Fruit fly (Drosophila melanogaster) whole organism, embryonic: ENCODE measurements around the gene pdm2.
A peak's percentile ranks its signal among the peaks of the same experiment; 100 is the strongest.

Source experiments
- Ada2b ChIP-seq: fragments of 200-800 bp; sonication (Bioruptor generic); IDR thresholded peaks from 2 replicates; pipeline ENCODE4 v1.3.6; 2022; ENCODE audit warnings: missing biosample characterization, missing genetic modification characterization
- C15 ChIP-seq: fragments of 200-800 bp; sonication (Bioruptor generic); IDR thresholded peaks from 3 replicates; pipeline ENCODE4 v1.3.6; 2022; ENCODE audit warnings: missing biosample characterization, missing genetic modification characterization
- CG10274 ChIP-seq: fragments of 200-800 bp; sonication (Bioruptor generic); optimal IDR thresholded peaks from 3 replicates; lab custom pipeline; 2017; ENCODE audit warnings: missing biosample characterization, mild to moderate bottlenecking, missing genetic modification characterization
- CG12659 ChIP-seq: fragments of 200-800 bp; sonication (Bioruptor generic); optimal IDR thresholded peaks from 3 replicates; lab custom pipeline; 2017; ENCODE audit warnings: mild to moderate bottlenecking, missing biosample characterization, missing genetic modification reagents, missing genetic modification characterization
- CG13287 ChIP-seq: fragments of 200-800 bp; sonication (Bioruptor generic); IDR thresholded peaks from 2 replicates; pipeline ENCODE4 v1.3.6; 2022; ENCODE audit warnings: missing biosample characterization, missing genetic modification characterization; ENCODE audit not compliant: partially characterized antibody
- CG17829 ChIP-seq: fragments of 200-800 bp; optimal IDR thresholded peaks from 2 replicates; lab custom pipeline; 2019; ENCODE audit warnings: missing biosample characterization, mild to moderate bottlenecking, missing genetic modification characterization, moderate library complexity
- CG1792 ChIP-seq: fragments of 200-800 bp; sonication (Bioruptor generic); optimal IDR thresholded peaks from 2 replicates; lab custom pipeline; 2016; ENCODE audit warnings: missing biosample characterization, missing genetic modification characterization
- CG2116 ChIP-seq: fragments of 200-800 bp; sonication (Bioruptor generic); optimal IDR thresholded peaks from 3 replicates; lab custom pipeline; 2018; ENCODE audit warnings: missing biosample characterization, mild to moderate bottlenecking, missing genetic modification characterization
- CG2712 ChIP-seq: fragments of 200-800 bp; optimal IDR thresholded peaks from 3 replicates; lab custom pipeline; 2019; ENCODE audit warnings: missing biosample characterization, mild to moderate bottlenecking, missing genetic modification characterization, moderate library complexity
- CG31441 ChIP-seq: fragments of 200-800 bp; sonication (Bioruptor generic); IDR thresholded peaks from 2 replicates; pipeline ENCODE4 v1.3.6; 2022; ENCODE audit warnings: missing biosample characterization, missing genetic modification characterization
- CG3281 ChIP-seq: fragments of 200-800 bp; sonication (Bioruptor generic); optimal IDR thresholded peaks from 3 replicates; lab custom pipeline; 2017; ENCODE audit warnings: missing biosample characterization, mild to moderate bottlenecking, missing genetic modification characterization
- CG33557 ChIP-seq: fragments of 200-800 bp; sonication (Bioruptor generic); optimal IDR thresholded peaks from 2 replicates; lab custom pipeline; 2019; ENCODE audit warnings: missing biosample characterization, mild to moderate bottlenecking, missing genetic modification characterization, moderate library complexity
- CG4424 ChIP-seq: fragments of 200-800 bp; sonication (Bioruptor generic); optimal IDR thresholded peaks from 3 replicates; lab custom pipeline; 2016; ENCODE audit warnings: missing biosample characterization, missing genetic modification characterization
- CG6272 ChIP-seq: fragments of 200-800 bp; sonication (Bioruptor generic); IDR thresholded peaks from 2 replicates; pipeline ENCODE4 v1.3.6; 2022; ENCODE audit warnings: missing biosample characterization, missing genetic modification characterization
- CG8089 ChIP-seq: fragments of 200-800 bp; sonication (Bioruptor generic); optimal IDR thresholded peaks from 3 replicates; lab custom pipeline; 2016; ENCODE audit warnings: missing biosample characterization, missing genetic modification characterization
- CG8281 ChIP-seq: fragments of 200-800 bp; sonication (Bioruptor generic); optimal IDR thresholded peaks from 2 replicates; lab custom pipeline; 2018; ENCODE audit warnings: missing biosample characterization, mild to moderate bottlenecking, missing genetic modification characterization, moderate library complexity
- CoRest ChIP-seq: fragments of 200-800 bp; sonication (Bioruptor generic); optimal IDR thresholded peaks from 3 replicates; lab custom pipeline; 2018; ENCODE audit warnings: missing biosample characterization, mild to moderate bottlenecking, missing genetic modification characterization, moderate library complexity
- Dip3 ChIP-seq: fragments of 200-800 bp; sonication (Bioruptor generic); optimal IDR thresholded peaks from 3 replicates; lab custom pipeline; 2016; ENCODE audit warnings: missing biosample characterization, missing genetic modification characterization
- Dll ChIP-seq: fragments of 200-800 bp; sonication (Bioruptor generic); IDR thresholded peaks from 4 replicates; pipeline ENCODE4 v1.3.6; 2022; ENCODE audit warnings: missing biosample characterization, missing genetic modification characterization; ENCODE audit not compliant: partially characterized antibody
- E2f2 ChIP-seq: fragments of 200-800 bp; sonication (Bioruptor generic); IDR thresholded peaks from 2 replicates; pipeline ENCODE4 v1.3.6; 2022; ENCODE audit warnings: missing biosample characterization, missing genetic modification characterization
- Elba2 ChIP-seq: fragments of 200-800 bp; sonication (Bioruptor generic); optimal IDR thresholded peaks from 3 replicates; lab custom pipeline; 2016; ENCODE audit warnings: missing biosample characterization, missing genetic modification characterization
- Ets97D ChIP-seq: fragments of 200-800 bp; sonication (Bioruptor generic); optimal IDR thresholded peaks from 3 replicates; lab custom pipeline; 2016; ENCODE audit warnings: missing biosample characterization, missing genetic modification characterization
- H15 ChIP-seq: fragments of 200-800 bp; sonication (Bioruptor generic); IDR thresholded peaks from 3 replicates; pipeline ENCODE4 v1.3.6; 2022; ENCODE audit warnings: missing biosample characterization, missing genetic modification characterization
- HmgZ ChIP-seq: fragments of 200-800 bp; sonication (Bioruptor generic); optimal IDR thresholded peaks from 2 replicates; lab custom pipeline; 2018; ENCODE audit warnings: missing biosample characterization, mild to moderate bottlenecking, missing genetic modification characterization
- Lpt ChIP-seq: fragments of >200 bp; optimal IDR thresholded peaks from 2 replicates; lab custom pipeline; 2018; ENCODE audit warnings: missing biosample characterization, missing genetic modification characterization
- NK7.1 ChIP-seq: fragments of 200-800 bp; sonication (Bioruptor generic); optimal IDR thresholded peaks from 3 replicates; lab custom pipeline; 2016; ENCODE audit warnings: missing biosample characterization, missing genetic modification characterization
- Nf-YB ChIP-seq: fragments of 200-800 bp; sonication (Bioruptor generic); optimal IDR thresholded peaks from 3 replicates; lab custom pipeline; 2019; ENCODE audit warnings: missing biosample characterization, mild to moderate bottlenecking, missing genetic modification characterization, moderate library complexity
- Opbp ChIP-seq: fragments of 200-800 bp; sonication (Bioruptor generic); IDR thresholded peaks from 3 replicates; pipeline ENCODE4 v1.3.6; 2022; ENCODE audit warnings: missing biosample characterization, missing genetic modification characterization; ENCODE audit not compliant: partially characterized antibody
- Sry-β ChIP-seq: fragments of 200-800 bp; sonication (Bioruptor generic); optimal IDR thresholded peaks from 2 replicates; lab custom pipeline; 2018; ENCODE audit warnings: missing biosample characterization, mild to moderate bottlenecking, missing genetic modification characterization, moderate library complexity
- Trl ChIP-seq, 3 experiments: fragments of >200 bp in 2 of 3; fragments of 200-800 bp in 1 of 3; sonication (Bioruptor generic) in 1 of 3; optimal IDR thresholded peaks; 2 replicates in 1 of 3; 3 replicates in 2 of 3; lab custom pipeline; 2016 to 2017; ENCODE audit warnings: missing biosample characterization in 1 of 3, missing genetic modification characterization in 1 of 3
- YL-1 ChIP-seq: fragments of 200-800 bp; sonication (Bioruptor generic); optimal IDR thresholded peaks from 3 replicates; lab custom pipeline; 2017; ENCODE audit warnings: missing biosample characterization, mild to moderate bottlenecking, missing genetic modification characterization
- ara ChIP-seq: fragments of 200-800 bp; sonication (Bioruptor generic); IDR thresholded peaks from 2 replicates; pipeline ENCODE4 v1.3.6; 2022; ENCODE audit warnings: missing biosample characterization, missing genetic modification characterization
- ase ChIP-seq: fragments of 200-800 bp; sonication (Bioruptor generic); IDR thresholded peaks from 3 replicates; pipeline ENCODE4 v1.3.6; 2022; ENCODE audit warnings: missing biosample characterization, missing genetic modification characterization
- bigmax ChIP-seq: fragments of 200-800 bp; sonication (Bioruptor generic); optimal IDR thresholded peaks from 2 replicates; lab custom pipeline; 2018; ENCODE audit warnings: missing biosample characterization, mild to moderate bottlenecking, missing genetic modification characterization
- cad ChIP-seq: fragments of >200 bp; optimal IDR thresholded peaks from 2 replicates; lab custom pipeline; 2017; ENCODE audit warnings: missing biosample characterization, missing genetic modification characterization
- caup ChIP-seq: fragments of 200-800 bp; sonication (Bioruptor generic); optimal IDR thresholded peaks from 3 replicates; lab custom pipeline; 2017; ENCODE audit warnings: missing biosample characterization, mild to moderate bottlenecking, missing genetic modification characterization, moderate library complexity; ENCODE audit not compliant: severe bottlenecking
- dm ChIP-seq: fragments of 200-800 bp; sonication (Bioruptor generic); optimal IDR thresholded peaks from 3 replicates; lab custom pipeline; 2016; ENCODE audit warnings: missing biosample characterization, missing genetic modification characterization
- gcm2 ChIP-seq: fragments of 200-800 bp; sonication (Bioruptor generic); optimal IDR thresholded peaks from 2 replicates; lab custom pipeline; 2016; ENCODE audit warnings: missing biosample characterization, missing genetic modification characterization
- gfzf ChIP-seq: fragments of 200-800 bp; sonication (Bioruptor generic); optimal IDR thresholded peaks from 2 replicates; lab custom pipeline; 2016; ENCODE audit warnings: missing biosample characterization, mild to moderate bottlenecking, missing genetic modification characterization, moderate library complexity
- gsb ChIP-seq: fragments of 200-800 bp; sonication (Bioruptor generic); IDR thresholded peaks from 2 replicates; pipeline ENCODE4 v1.3.6; 2022; ENCODE audit warnings: missing biosample characterization, missing genetic modification characterization
- gsb-n ChIP-seq: fragments of 200-800 bp; sonication (Bioruptor generic); optimal IDR thresholded peaks from 3 replicates; lab custom pipeline; 2018; ENCODE audit warnings: missing biosample characterization, mild to moderate bottlenecking, missing genetic modification characterization
- inv ChIP-seq: fragments of 200-800 bp; sonication (Bioruptor generic); IDR thresholded peaks from 2 replicates; pipeline ENCODE4 v1.3.6; 2022; ENCODE audit warnings: missing biosample characterization, missing genetic modification characterization; ENCODE audit not compliant: partially characterized antibody
- jigr1 ChIP-seq: fragments of 200-800 bp; sonication (Bioruptor generic); IDR thresholded peaks from 3 replicates; pipeline ENCODE4 v1.3.6; 2022; ENCODE audit warnings: missing biosample characterization, missing genetic modification characterization
- knrl ChIP-seq: fragments of 200-800 bp; sonication (Bioruptor generic); IDR thresholded peaks from 3 replicates; pipeline ENCODE4 v1.3.6; 2022; ENCODE audit warnings: missing biosample characterization, missing genetic modification characterization; ENCODE audit not compliant: partially characterized antibody
- pan ChIP-seq, 4 experiments: fragments of >200 bp in 3 of 4; fragments of 200-800 bp in 1 of 4; sonication (Bioruptor generic) in 1 of 4; optimal IDR thresholded peaks in 3 of 4; IDR thresholded peaks in 1 of 4; 2 replicates each; pipeline versions ENCODE4 v1.3.6 to Lab custom; 2017 to 2022; ENCODE audit warnings: missing biosample characterization in 2 of 4, missing genetic modification characterization in 2 of 4, mixed read lengths in 1 of 4
- pb ChIP-seq: fragments of 200-800 bp; sonication (Bioruptor generic); optimal IDR thresholded peaks from 3 replicates; lab custom pipeline; 2016; ENCODE audit warnings: missing biosample characterization, missing genetic modification characterization
- salm ChIP-seq: fragments of 200-800 bp; sonication (Bioruptor generic); optimal IDR thresholded peaks from 2 replicates; lab custom pipeline; 2018; ENCODE audit warnings: missing biosample characterization, mild to moderate bottlenecking, missing genetic modification characterization
- sqz ChIP-seq: fragments of 200-800 bp; sonication (Bioruptor generic); optimal IDR thresholded peaks from 3 replicates; lab custom pipeline; 2018; ENCODE audit warnings: missing biosample characterization, mild to moderate bottlenecking, missing genetic modification characterization
- tx ChIP-seq: fragments of 200-800 bp; sonication (Bioruptor generic); optimal IDR thresholded peaks from 2 replicates; lab custom pipeline; 2016; ENCODE audit warnings: missing biosample characterization, missing genetic modification characterization
- usp ChIP-seq: fragments of >200 bp; optimal IDR thresholded peaks from 2 replicates; lab custom pipeline; 2017; ENCODE audit warnings: missing biosample characterization, missing genetic modification characterization

Gene pdm2

DNA sequence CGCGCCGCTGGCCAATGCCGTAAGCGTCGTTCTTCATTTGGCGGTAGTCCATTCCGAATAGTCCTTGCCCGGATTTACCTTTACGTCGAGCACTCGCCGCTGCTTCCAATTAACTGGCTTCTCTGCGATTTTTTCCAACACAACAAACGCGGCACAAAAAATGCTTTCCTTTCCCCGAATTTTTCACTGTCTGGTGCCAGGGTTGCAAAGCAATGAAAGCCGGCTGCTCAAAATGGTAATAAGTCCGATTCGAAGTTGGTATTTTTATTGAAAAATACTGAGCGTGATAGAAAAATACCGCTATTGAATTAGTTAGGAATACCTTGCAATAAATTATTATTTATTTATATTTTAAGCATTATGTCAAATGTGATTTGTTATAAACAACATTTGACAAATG lies 55.3 kb downstream of the pdm2 start (continued):
- TF ChIP-seq Trl (optimal IDR thresholded peaks at IDR 0.05; lab: Kevin White, UChicago) (no peak), Trl (GFP tag; optimal IDR thresholded peaks at IDR 0.05; lab: Kevin White, UChicago) (no peak), YL-1 (GFP tag; lab: Kevin White, UChicago) (peak; percentile 65), pb (GFP tag; lab: Kevin White, UChicago) (no peak), knrl (0 out of 3 replicates have a peak, but pooled peaks have one; percentile 3), CG3281 (GFP tag; lab: Kevin White, UChicago) (peak; percentile 82), caup (GFP tag; lab: Kevin White, UChicago) (no peak), CG6272 (GFP tag; lab: Robert Waterston, UW) (no peak), gcm2 (GFP tag; lab: Kevin White, UChicago) (no peak), C15 (GFP tag; lab: Robert Waterston, UW) (no peak), CG13287 (GFP tag; lab: Robert Waterston, UW) (peak; percentile 30; the same call in 1 of the 2 replicates), CG31441 (GFP tag; lab: Robert Waterston, UW) (no peak), gfzf (GFP tag; lab: Kevin White, UChicago) (peak; percentile 68), bigmax (GFP tag; lab: Kevin White, UChicago) (no peak), sqz (GFP tag; lab: Kevin White, UChicago) (no peak), HmgZ (tag; lab: Kevin White, UChicago) (peak; percentile 26), gsb (no peak), E2f2 (GFP tag; lab: Robert Waterston, UW) (peak; percentile 26; the same call in 1 of the 2 replicates), usp (GFP tag; lab: Kevin White, UChicago) (no peak), pan (optimal IDR thresholded peaks at IDR 0.05; lab: Kevin White, UChicago) (no peak), pan (GFP tag; optimal IDR thresholded peaks at IDR 0.05 in 1 of 2, IDR thresholded peaks at IDR 0.05 in 1 of 2) (no peak), Dip3 (no peak), CG2712 (tag; lab: Kevin White, UChicago) (peak; percentile 48), inv (GFP tag; lab: Robert Waterston, UW) (no peak), Sry-β (GFP tag; lab: Kevin White, UChicago) (no peak), jigr1 (no peak), ase (GFP tag; lab: Robert Waterston, UW) (no peak), Ets97D (GFP tag; lab: Kevin White, UChicago) (peak; percentile 26), ara (no peak), Lpt (GFP tag; lab: Kevin White, UChicago) (no peak), cad (no peak), CG2116 (peak; percentile 93), Ada2b (GFP tag; lab: Robert Waterston, UW) (no peak), tx (GFP tag; lab: Kevin White, UChicago) (no peak), CG17829 (tag; lab: Kevin White, UChicago) (peak; percentile 52), Opbp (no peak), CG10274 (GFP tag; lab: Kevin White, UChicago) (no peak), Elba2 (GFP tag; lab: Kevin White, UChicago) (no peak), Nf-YB (GFP tag; lab: Kevin White, UChicago) (no peak), CG1792 (GFP tag; lab: Kevin White, UChicago) (no peak), salm (no peak), Dll (GFP tag; lab: Robert Waterston, UW) (0 out of 4 replicates have a peak, but pooled peaks have one; percentile 48), gsb-n (tag; lab: Kevin White, UChicago) (no peak), H15 (GFP tag; lab: Robert Waterston, UW) (no peak), CG33557 (GFP tag; lab: Kevin White, UChicago) (no peak), CG8281 (tag; lab: Kevin White, UChicago) (no peak), CoRest (no peak), dm (peak; percentile 2), CG12659 (GFP tag; lab: Kevin White, UChicago) (peak; percentile 54), CG4424 (GFP tag; lab: Kevin White, UChicago) (no peak), CG8089 (GFP tag; lab: Kevin White, UChicago) (no peak), NK7.1 (GFP tag; lab: Kevin White, UChicago) (no peak)
